Worm (Caenorhabditis elegans): ENCODE measurements around the gene unc-3.

unc-3 gene

DNA sequence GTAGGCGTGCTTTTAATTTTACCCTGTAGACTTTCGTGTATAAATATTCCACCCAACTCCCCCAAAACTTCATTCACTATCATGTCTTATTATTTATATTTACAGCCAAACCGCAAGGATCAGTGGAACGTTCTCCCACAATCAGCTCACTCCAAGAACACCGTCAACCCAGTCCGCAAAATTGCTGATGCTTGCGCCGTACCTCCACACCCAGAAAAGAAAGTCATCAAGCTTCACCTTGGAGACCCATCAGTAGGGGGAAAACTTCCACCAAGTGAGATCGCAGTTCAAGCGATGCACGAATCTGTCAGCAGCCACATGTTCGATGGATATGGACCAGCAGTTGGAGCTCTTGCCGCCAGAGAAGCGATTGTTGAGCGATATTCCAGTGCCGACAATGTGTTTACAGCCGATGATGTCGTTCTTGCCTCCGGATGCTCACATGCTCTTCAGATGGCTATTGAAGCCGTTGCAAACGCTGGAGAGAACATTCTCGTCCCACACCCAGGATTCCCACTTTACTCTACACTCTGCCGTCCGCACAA is 17.9 kb downstream of the unc-3 start:
- TF ChIP-seq fkh-6 (tag; optimal IDR thresholded peaks at IDR 0.05) (no peak), ets-4 (tag; optimal IDR thresholded peaks at IDR 0.05) (no peak), ceh-24 (tag; optimal IDR thresholded peaks at IDR 0.05) (no peak), K02D7.2 (tag; optimal IDR thresholded peaks at IDR 0.05) (no peak), pax-1 (tag; optimal IDR thresholded peaks at IDR 0.05) (no peak), zip-5 (tag; optimal IDR thresholded peaks at IDR 0.05) (no peak), F13H6.1 (tag; optimal IDR thresholded peaks at IDR 0.05) (no peak), tbx-2 (tag; optimal IDR thresholded peaks at IDR 0.05) (no peak), hlh-15 (tag; optimal IDR thresholded peaks at IDR 0.05) (no peak), Y22D7AL.16 (tag; optimal IDR thresholded peaks at IDR 0.05) (no peak), pat-9 (tag; optimal IDR thresholded peaks at IDR 0.05) (no peak), ceh-34 (tag; optimal IDR thresholded peaks at IDR 0.05) (no peak), ref-2 (tag; optimal IDR thresholded peaks at IDR 0.05) (no peak), nhr-232 (tag; optimal IDR thresholded peaks at IDR 0.05) (no peak), eyg-1 (tag; optimal IDR thresholded peaks at IDR 0.05) (no peak)

DNA sequence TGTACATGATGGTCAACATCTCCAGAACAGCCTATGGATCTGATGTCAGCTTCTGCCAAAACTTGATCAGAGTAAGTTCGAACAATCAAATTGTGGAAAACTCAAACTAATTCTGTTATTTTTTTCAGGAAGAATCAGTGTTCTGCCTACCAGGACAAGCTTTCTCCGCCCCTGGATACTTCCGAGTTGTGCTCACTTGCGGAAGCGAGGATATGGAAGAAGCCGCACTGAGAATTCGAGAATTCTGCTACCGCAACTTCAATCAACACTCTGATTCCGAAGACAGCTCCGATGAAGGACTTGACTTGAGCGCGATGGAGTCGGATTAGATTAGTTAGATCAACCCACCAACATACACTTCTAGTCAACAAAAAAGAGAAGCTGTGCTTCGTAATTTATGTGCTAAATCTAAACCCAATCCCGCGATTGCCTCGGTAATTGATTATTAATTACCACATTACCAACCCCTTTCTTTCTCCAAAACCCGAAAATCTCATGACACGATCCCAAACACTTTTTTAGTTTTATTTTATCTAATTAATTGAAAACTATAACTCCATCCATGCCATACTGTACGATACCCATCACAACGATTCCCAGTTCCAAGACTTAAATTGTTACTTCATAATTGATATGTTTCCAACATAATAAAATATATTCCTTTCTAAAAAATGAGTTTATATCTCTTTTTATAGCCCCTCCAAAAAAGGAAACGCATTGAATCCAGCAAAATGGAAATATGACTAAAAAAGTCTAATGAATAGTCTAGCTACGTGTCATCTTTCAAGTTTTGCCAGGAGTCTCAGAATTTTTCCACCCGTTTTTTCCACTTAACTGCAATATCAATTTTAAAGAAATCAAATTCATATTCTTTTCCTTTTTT is 19.2 kb downstream of the unc-3 start:
- TF ChIP-seq ceh-45 (GFP tag; IDR thresholded peaks at IDR 0.05) (no peak), hlh-8 (tag; optimal IDR thresholded peaks at IDR 0.05) (no peak), dve-1 (tag; optimal IDR thresholded peaks at IDR 0.05) (no peak), tbx-7 (tag; optimal IDR thresholded peaks at IDR 0.05) (no peak), ceh-24 (tag; optimal IDR thresholded peaks at IDR 0.05) (no peak), C38D4.7 (GFP tag; optimal IDR thresholded peaks at IDR 0.05) (no peak), unc-55 (GFP tag; optimal IDR thresholded peaks at IDR 0.05) (no peak), ceh-9 (tag; optimal IDR thresholded peaks at IDR 0.05) (no peak), che-1 (tag; optimal IDR thresholded peaks at IDR 0.05) (no peak), nhr-232 (tag; optimal IDR thresholded peaks at IDR 0.05) (no peak), mec-3 (tag; optimal IDR thresholded peaks at IDR 0.05; ENCODE audit: borderline replicate concordance) (no peak), hlh-30 (tag; optimal IDR thresholded peaks at IDR 0.05; ENCODE audit: insufficient read depth) (no peak), elt-2 (tag; optimal IDR thresholded peaks at IDR 0.05) (no peak), T23F11.4 (GFP tag; optimal IDR thresholded peaks at IDR 0.05) (no peak), ceh-48 (tag; optimal IDR thresholded peaks at IDR 0.05) (no peak), eyg-1 (tag; optimal IDR thresholded peaks at IDR 0.05) (no peak)

DNA sequence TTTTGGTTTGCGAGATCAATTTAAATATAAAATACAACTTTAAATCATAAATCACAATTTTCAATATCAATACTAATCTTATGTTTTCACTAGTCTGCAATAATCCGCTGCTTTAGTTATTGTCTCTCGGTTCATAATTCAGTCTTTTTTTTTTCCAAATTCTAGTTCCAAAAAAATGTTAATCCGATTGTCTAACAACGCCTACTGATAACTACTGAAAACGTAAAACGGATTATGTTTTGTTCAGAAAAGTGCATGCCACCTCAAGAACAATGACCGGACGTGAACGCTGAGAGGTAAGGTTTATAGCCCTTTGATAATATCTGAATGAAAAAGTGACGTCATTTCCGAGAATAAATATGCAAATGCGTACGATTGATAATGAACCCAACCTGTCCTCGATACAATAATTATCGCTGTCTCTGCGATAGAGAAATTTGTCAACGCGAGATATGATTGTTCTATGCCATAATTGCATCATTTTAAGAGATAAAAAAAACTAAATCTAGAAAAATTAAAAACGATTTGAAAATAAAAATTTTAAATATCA is 19.9 kb downstream of the unc-3 start, which contains the start of gene sprr-2:
sprr-2 (plus strand) TSS at position 248 of the 550 bp plus-strand sequence.
- TF ChIP-seq elt-2 (tag; optimal IDR thresholded peaks at IDR 0.05) (peak; percentile 96), pha-2 (tag; optimal IDR thresholded peaks at IDR 0.05) (no peak)

DNA sequence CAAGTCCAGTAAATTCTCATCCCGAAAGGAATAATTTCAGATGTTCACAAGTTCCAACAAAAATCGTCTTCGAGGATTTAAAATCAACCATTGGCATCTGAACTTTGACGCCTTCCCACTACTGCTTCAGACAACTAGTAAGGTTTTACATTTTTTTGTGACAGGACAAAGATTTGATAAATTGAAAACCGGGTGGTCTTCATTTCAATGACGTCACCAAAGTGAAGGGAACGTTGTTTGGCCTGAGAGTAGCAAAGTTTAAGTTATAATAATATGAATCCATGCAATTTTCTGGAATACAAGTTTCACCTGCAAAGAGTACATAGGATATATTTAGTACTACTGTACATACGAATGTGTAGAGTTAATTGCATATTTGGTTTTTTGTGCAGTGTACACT is 20.8 kb downstream of the unc-3 start:
- no peak for TF ChIP-seq pag-3 (tag; optimal IDR thresholded peaks at IDR 0.05; ENCODE audit: borderline replicate concordance)
- TF ChIP-seq nfya-1 (tag; optimal IDR thresholded peaks at IDR 0.05) = no peak
- TF ChIP-seq ceh-14 (tag; optimal IDR thresholded peaks at IDR 0.05) = no peak
- TF ChIP-seq nhr-232 (tag; optimal IDR thresholded peaks at IDR 0.05) = no peak
- TF ChIP-seq C38D4.7 (GFP tag; optimal IDR thresholded peaks at IDR 0.05) = no peak
- TF ChIP-seq ceh-22 (tag; optimal IDR thresholded peaks at IDR 0.05) = no peak
- no peak for TF ChIP-seq tbx-7 (tag; optimal IDR thresholded peaks at IDR 0.05)
- TF ChIP-seq ets-4 (tag; optimal IDR thresholded peaks at IDR 0.05) = no peak
- TF ChIP-seq fkh-10 (GFP tag; optimal IDR thresholded peaks at IDR 0.05) = no peak
- no peak for TF ChIP-seq unc-86 (tag; optimal IDR thresholded peaks at IDR 0.05)
- TF ChIP-seq K02D7.2 (tag; optimal IDR thresholded peaks at IDR 0.05) = no peak
- no peak for TF ChIP-seq hlh-8 (tag; optimal IDR thresholded peaks at IDR 0.05)
- no peak for TF ChIP-seq ceh-30 (tag; optimal IDR thresholded peaks at IDR 0.05)
- TF ChIP-seq K09A11.1 (tag; optimal IDR thresholded peaks at IDR 0.05; ENCODE audit: insufficient read depth) = no peak

Data from whole organism, late embryonic.